Worm (Caenorhabditis elegans): ENCODE data around the gene crh-2.

The crh-2 gene

DNA sequence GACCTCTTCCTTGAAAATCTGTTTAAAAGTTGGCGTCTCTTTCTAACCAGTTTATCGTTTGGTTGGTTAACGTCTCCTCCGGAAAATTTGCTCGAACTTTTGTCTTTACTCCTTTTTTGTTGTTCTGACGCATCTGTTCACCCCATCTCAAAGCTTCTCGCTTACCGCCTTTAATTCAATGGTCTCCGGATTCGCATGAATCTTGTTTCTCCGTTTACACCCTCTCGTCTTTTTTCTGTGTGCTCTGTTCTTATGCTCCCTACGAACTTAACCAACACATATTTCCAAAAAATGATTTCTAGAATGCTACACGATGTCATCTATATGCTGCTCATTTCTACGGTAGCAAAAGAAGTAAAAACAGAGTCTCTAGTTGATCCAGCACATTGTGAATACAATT lies 57.3 kb downstream of the crh-2 start, which contains the start of gene lgc-56:
lgc-56 (plus strand) TSS at position 301 of the 400 bp plus-strand sequence.
- no peak for TF ChIP-seq nhr-43 (tag; optimal IDR thresholded peaks at IDR 0.05; ENCODE audit: poor library complexity, severe bottlenecking)
- no peak for TF ChIP-seq elt-3 (tag; optimal IDR thresholded peaks at IDR 0.05)
- TF ChIP-seq daf-12 (tag; optimal IDR thresholded peaks at IDR 0.05): no peak
- TF ChIP-seq nhr-76 (tag; optimal IDR thresholded peaks at IDR 0.05): no peak
- no peak for TF ChIP-seq ztf-4 (tag; optimal IDR thresholded peaks at IDR 0.05)
- TF ChIP-seq egl-5 (tag; optimal IDR thresholded peaks at IDR 0.05): no peak
- no peak for TF ChIP-seq ztf-11 (tag; optimal IDR thresholded peaks at IDR 0.05)
